Worm (Caenorhabditis elegans) whole organism, young adult: ENCODE results near the gene F36H5.10.

Experiments used
- dox-1 ChIP-seq: fragments of 200-800 bp; sonication (Bioruptor generic); IDR thresholded peaks from 2 replicates; pipeline ENCODE4 v1.3.6; 2022; ENCODE audit warnings: missing genetic modification reagents, missing genetic modification characterization, missing compliant biosample characterization
- egrh-3 ChIP-seq: fragments of 200-800 bp; sonication (Bioruptor generic); IDR thresholded peaks from 2 replicates; pipeline ENCODE4 v1.3.6; 2022; ENCODE audit warnings: missing genetic modification reagents, missing genetic modification characterization, missing compliant biosample characterization

DNA sequence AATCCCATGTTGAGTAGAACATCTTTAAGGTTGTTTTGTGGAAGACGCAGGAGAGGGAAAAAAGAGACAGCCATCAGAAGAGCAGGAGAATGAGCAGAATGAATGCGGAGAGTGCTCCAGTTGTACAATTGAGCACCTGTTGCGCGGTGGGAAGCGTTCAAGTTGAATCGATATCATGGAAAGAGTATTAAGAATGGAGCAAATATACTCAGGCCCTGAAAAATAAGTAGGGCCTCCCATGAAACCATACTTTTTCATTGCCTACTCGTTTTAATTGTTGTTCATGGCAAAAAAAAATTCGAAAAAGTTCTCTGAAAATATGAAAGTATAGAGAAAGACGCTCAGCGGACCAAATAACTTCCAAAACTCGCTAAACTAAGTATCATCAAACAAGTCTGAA is 38.0 kb upstream of the F36H5.10 start, which contains the start of gene fbxb-48:
- TF ChIP-seq dox-1 (GFP tag; lab: Robert Waterston, UW), result no peak
- TF ChIP-seq egrh-3, result no peak
